Fruit fly (Drosophila melanogaster) whole organism, embryonic: ENCODE data around the gene msd1.

Experiments
- CG10654 ChIP-seq: fragments of 200-800 bp; sonication (Bioruptor generic); optimal IDR thresholded peaks from 2 replicates; lab custom pipeline; 2016; ENCODE audit warnings: missing biosample characterization, missing genetic modification characterization
- CG12299 ChIP-seq: fragments of 200-800 bp; sonication (Bioruptor generic); optimal IDR thresholded peaks from 2 replicates; lab custom pipeline; 2018; ENCODE audit warnings: missing biosample characterization, mild to moderate bottlenecking, missing genetic modification characterization
- CG13775 ChIP-seq: fragments of 200-800 bp; sonication (Bioruptor generic); optimal IDR thresholded peaks from 3 replicates; lab custom pipeline; 2017; ENCODE audit warnings: missing biosample characterization, mild to moderate bottlenecking, missing genetic modification characterization
- CG14014 ChIP-seq: fragments of 200-800 bp; sonication (Bioruptor generic); IDR thresholded peaks from 2 replicates; pipeline ENCODE4 v1.3.6; 2022; ENCODE audit warnings: missing biosample characterization, missing genetic modification characterization
- CG15514 ChIP-seq: fragments of 200-800 bp; sonication (Bioruptor generic); optimal IDR thresholded peaks from 3 replicates; lab custom pipeline; 2017; ENCODE audit warnings: missing biosample characterization, missing genetic modification characterization, mild to moderate bottlenecking, moderate library complexity, missing genetic modification reagents
- CG17186 ChIP-seq: fragments of 200-800 bp; sonication (Bioruptor generic); optimal IDR thresholded peaks from 3 replicates; lab custom pipeline; 2017; ENCODE audit warnings: missing biosample characterization, missing genetic modification reagents, missing genetic modification characterization
- CG17568 ChIP-seq: fragments of 200-800 bp; sonication (Bioruptor generic); optimal IDR thresholded peaks from 2 replicates; lab custom pipeline; 2018; ENCODE audit warnings: missing biosample characterization, mild to moderate bottlenecking, missing genetic modification characterization, moderate library complexity
- CG17912 ChIP-seq: fragments of 200-800 bp; sonication (Bioruptor generic); optimal IDR thresholded peaks from 2 replicates; lab custom pipeline; 2018; ENCODE audit warnings: missing biosample characterization, mild to moderate bottlenecking, missing genetic modification characterization
- CG18262 ChIP-seq: fragments of 200-800 bp; optimal IDR thresholded peaks from 3 replicates; lab custom pipeline; 2019; ENCODE audit warnings: missing biosample characterization, mild to moderate bottlenecking, missing genetic modification characterization, moderate library complexity
- CG30020 ChIP-seq: fragments of 200-800 bp; optimal IDR thresholded peaks from 2 replicates; lab custom pipeline; 2019; ENCODE audit warnings: missing biosample characterization, mild to moderate bottlenecking, missing genetic modification characterization, moderate library complexity
- CG31224 ChIP-seq: fragments of 200-800 bp; sonication (Bioruptor generic); IDR thresholded peaks from 2 replicates; pipeline ENCODE4 v1.3.6; 2022; ENCODE audit warnings: missing biosample characterization, missing genetic modification characterization
- CG33213 ChIP-seq: fragments of 200-800 bp; sonication (Bioruptor generic); optimal IDR thresholded peaks from 3 replicates; lab custom pipeline; 2016; ENCODE audit warnings: missing biosample characterization, missing genetic modification characterization
- CG3407 ChIP-seq: fragments of 200-800 bp; sonication (Bioruptor generic); optimal IDR thresholded peaks from 2 replicates; lab custom pipeline; 2018; ENCODE audit warnings: missing biosample characterization, mild to moderate bottlenecking, missing genetic modification characterization
- CG42726 ChIP-seq: fragments of 200-800 bp; sonication (Bioruptor generic); IDR thresholded peaks from 2 replicates; pipeline ENCODE4 v1.3.6; 2022; ENCODE audit warnings: missing biosample characterization, missing genetic modification characterization; ENCODE audit not compliant: partially characterized antibody
- CG4360 ChIP-seq: fragments of 200-800 bp; sonication (Bioruptor generic); IDR thresholded peaks from 2 replicates; pipeline ENCODE4 v1.3.6; 2022; ENCODE audit warnings: missing biosample characterization, missing genetic modification characterization
- CG5245 ChIP-seq: fragments of 200-800 bp; sonication (Bioruptor generic); optimal IDR thresholded peaks from 3 replicates; lab custom pipeline; 2016; ENCODE audit warnings: missing biosample characterization, missing genetic modification characterization
- CG5953 ChIP-seq: fragments of 200-800 bp; sonication (Bioruptor generic); IDR thresholded peaks from 2 replicates; pipeline ENCODE4 v1.3.6; 2022; ENCODE audit warnings: missing biosample characterization, missing genetic modification characterization
- CG6683 ChIP-seq: fragments of 200-800 bp; sonication (Bioruptor generic); optimal IDR thresholded peaks from 2 replicates; lab custom pipeline; 2017; ENCODE audit warnings: missing biosample characterization, mild to moderate bottlenecking, missing genetic modification characterization, missing genetic modification reagents
- CG7372 ChIP-seq: fragments of 200-800 bp; sonication (Bioruptor generic); IDR thresholded peaks from 2 replicates; pipeline ENCODE4 v1.3.6; 2022; ENCODE audit warnings: missing biosample characterization, missing genetic modification characterization
- CG8944 ChIP-seq: fragments of 200-800 bp; sonication (Bioruptor generic); optimal IDR thresholded peaks from 3 replicates; lab custom pipeline; 2016; ENCODE audit warnings: missing biosample characterization, missing genetic modification characterization
- CTCF ChIP-seq: fragments of 200-800 bp; sonication (Bioruptor generic); optimal IDR thresholded peaks from 2 replicates; lab custom pipeline; 2017; ENCODE audit warnings: missing biosample characterization, mild to moderate bottlenecking, missing genetic modification characterization, moderate library complexity
- D19A ChIP-seq: fragments of 200-800 bp; optimal IDR thresholded peaks from 3 replicates; lab custom pipeline; 2019; ENCODE audit warnings: missing biosample characterization, mild to moderate bottlenecking, missing genetic modification characterization, moderate library complexity
- Dad ChIP-seq: fragments of 200-800 bp; sonication (Bioruptor generic); optimal IDR thresholded peaks from 3 replicates; lab custom pipeline; 2016; ENCODE audit warnings: missing biosample characterization, missing genetic modification characterization
- MBD-R2 ChIP-seq: fragments of 200-800 bp; sonication (Bioruptor generic); IDR thresholded peaks from 2 replicates; pipeline ENCODE4 v1.3.6; 2022; ENCODE audit warnings: missing biosample characterization, missing genetic modification characterization
- NFAT ChIP-seq: fragments of 200-800 bp; sonication (Bioruptor generic); IDR thresholded peaks from 2 replicates; pipeline ENCODE4 v1.3.6; 2022; ENCODE audit warnings: missing biosample characterization, missing genetic modification characterization
- NK7.1 ChIP-seq: fragments of 200-800 bp; sonication (Bioruptor generic); optimal IDR thresholded peaks from 3 replicates; lab custom pipeline; 2016; ENCODE audit warnings: missing biosample characterization, missing genetic modification characterization
- NfI ChIP-seq: fragments of 200-800 bp; sonication (Bioruptor generic); optimal IDR thresholded peaks from 3 replicates; lab custom pipeline; 2018; ENCODE audit warnings: missing biosample characterization, mild to moderate bottlenecking, missing genetic modification characterization, moderate library complexity
- Opbp ChIP-seq: fragments of 200-800 bp; sonication (Bioruptor generic); IDR thresholded peaks from 3 replicates; pipeline ENCODE4 v1.3.6; 2022; ENCODE audit warnings: missing biosample characterization, missing genetic modification characterization; ENCODE audit not compliant: partially characterized antibody
- Pdp1 ChIP-seq, 2 experiments: fragments of 200-800 bp; sonication (Bioruptor generic); optimal IDR thresholded peaks; 3 replicates each; lab custom pipeline; 2016; ENCODE audit warnings: missing biosample characterization in 2 of 2, missing genetic modification characterization in 2 of 2, mild to moderate bottlenecking in 1 of 2, moderate library complexity in 1 of 2
- Spps ChIP-seq: fragments of 200-800 bp; sonication (Bioruptor generic); optimal IDR thresholded peaks from 2 replicates; lab custom pipeline; 2018; ENCODE audit warnings: missing biosample characterization, mild to moderate bottlenecking, missing genetic modification characterization
- bab2 ChIP-seq: fragments of 200-800 bp; sonication (Bioruptor generic); optimal IDR thresholded peaks from 2 replicates; lab custom pipeline; 2016; ENCODE audit warnings: missing biosample characterization, missing genetic modification characterization
- bcd ChIP-seq: fragments of 200-800 bp; sonication (Bioruptor generic); optimal IDR thresholded peaks from 2 replicates; lab custom pipeline; 2017; ENCODE audit warnings: missing biosample characterization, mild to moderate bottlenecking, missing genetic modification characterization
- cg ChIP-seq: fragments of 200-800 bp; sonication (Bioruptor generic); optimal IDR thresholded peaks from 3 replicates; lab custom pipeline; 2019; ENCODE audit warnings: missing biosample characterization, mild to moderate bottlenecking, missing genetic modification characterization, moderate library complexity
- chn ChIP-seq: fragments of 200-800 bp; sonication (Bioruptor generic); optimal IDR thresholded peaks from 2 replicates; lab custom pipeline; 2016; ENCODE audit warnings: missing biosample characterization, missing genetic modification characterization
- crp ChIP-seq, 2 experiments: fragments of 200-800 bp; sonication (Bioruptor generic); optimal IDR thresholded peaks; 2 replicates in 1 of 2; 3 replicates in 1 of 2; lab custom pipeline; 2017; ENCODE audit warnings: missing biosample characterization in 2 of 2, missing genetic modification characterization in 2 of 2, mild to moderate bottlenecking in 1 of 2, moderate library complexity in 1 of 2
- dimm ChIP-seq: fragments of 200-800 bp; sonication (Bioruptor generic); IDR thresholded peaks from 2 replicates; pipeline ENCODE4 v1.3.6; 2022; ENCODE audit warnings: missing biosample characterization, missing genetic modification characterization
- exex ChIP-seq: fragments of 200-800 bp; sonication (Bioruptor generic); optimal IDR thresholded peaks from 4 replicates; lab custom pipeline; 2018; ENCODE audit warnings: missing biosample characterization, mild to moderate bottlenecking, missing genetic modification characterization, moderate library complexity
- her ChIP-seq: fragments of 200-800 bp; sonication (Bioruptor generic); optimal IDR thresholded peaks from 2 replicates; lab custom pipeline; 2016; ENCODE audit warnings: missing biosample characterization, missing genetic modification characterization
- jigr1 ChIP-seq: fragments of 200-800 bp; sonication (Bioruptor generic); IDR thresholded peaks from 3 replicates; pipeline ENCODE4 v1.3.6; 2022; ENCODE audit warnings: missing biosample characterization, missing genetic modification characterization
- ken ChIP-seq: fragments of 200-800 bp; sonication (Bioruptor generic); IDR thresholded peaks from 3 replicates; pipeline ENCODE4 v1.3.6; 2022; ENCODE audit warnings: missing biosample characterization, missing genetic modification characterization
- lola ChIP-seq, 3 experiments: fragments of >200 bp in 2 of 3; fragments of 200-800 bp in 1 of 3; sonication (Bioruptor generic) in 1 of 3; optimal IDR thresholded peaks; 2 replicates each; lab custom pipeline; 2017 to 2019; ENCODE audit warnings: missing biosample characterization in 3 of 3, missing genetic modification characterization in 3 of 3, mild to moderate bottlenecking in 1 of 3, moderate library complexity in 1 of 3
- mirr ChIP-seq: fragments of 200-800 bp; sonication (Bioruptor generic); optimal IDR thresholded peaks from 3 replicates; lab custom pipeline; 2018; ENCODE audit warnings: missing biosample characterization, mild to moderate bottlenecking, missing genetic modification characterization
- nerfin-2 ChIP-seq: fragments of 200-800 bp; sonication (Bioruptor generic); IDR thresholded peaks from 2 replicates; pipeline ENCODE4 v1.3.6; 2022; ENCODE audit warnings: missing biosample characterization, missing genetic modification characterization; ENCODE audit not compliant: partially characterized antibody
- pita ChIP-seq: fragments of 200-800 bp; sonication (Bioruptor generic); optimal IDR thresholded peaks from 2 replicates; lab custom pipeline; 2017; ENCODE audit warnings: missing biosample characterization, mild to moderate bottlenecking, missing genetic modification characterization
- pros ChIP-seq: fragments of 200-800 bp; sonication (Bioruptor generic); optimal IDR thresholded peaks from 3 replicates; lab custom pipeline; 2019; ENCODE audit warnings: missing biosample characterization, mild to moderate bottlenecking, missing genetic modification characterization, moderate library complexity
- sim ChIP-seq: fragments of 200-800 bp; sonication (Bioruptor generic); IDR thresholded peaks from 2 replicates; pipeline ENCODE4 v1.3.6; 2022; ENCODE audit warnings: missing biosample characterization, missing genetic modification characterization
- slbo ChIP-seq: fragments of 200-800 bp; sonication (Bioruptor generic); IDR thresholded peaks from 2 replicates; pipeline ENCODE4 v1.3.6; 2022; ENCODE audit warnings: missing biosample characterization, missing genetic modification characterization
- tio ChIP-seq: fragments of 200-800 bp; sonication (Bioruptor generic); optimal IDR thresholded peaks from 2 replicates; lab custom pipeline; 2017; ENCODE audit warnings: missing biosample characterization, missing genetic modification characterization, inconsistent platforms
- twi ChIP-seq: fragments of 200-800 bp; optimal IDR thresholded peaks from 2 replicates; lab custom pipeline; 2019; ENCODE audit warnings: missing biosample characterization, mild to moderate bottlenecking, missing genetic modification characterization, moderate library complexity
- wek ChIP-seq: fragments of 200-800 bp; sonication (Bioruptor generic); optimal IDR thresholded peaks from 3 replicates; lab custom pipeline; 2018; ENCODE audit warnings: missing biosample characterization, mild to moderate bottlenecking, missing genetic modification characterization, moderate library complexity
- wor ChIP-seq: fragments of 200-800 bp; sonication (Bioruptor generic); IDR thresholded peaks from 2 replicates; pipeline ENCODE4 v1.3.6; 2022; ENCODE audit warnings: missing biosample characterization, missing genetic modification characterization

The msd1 gene

DNA sequence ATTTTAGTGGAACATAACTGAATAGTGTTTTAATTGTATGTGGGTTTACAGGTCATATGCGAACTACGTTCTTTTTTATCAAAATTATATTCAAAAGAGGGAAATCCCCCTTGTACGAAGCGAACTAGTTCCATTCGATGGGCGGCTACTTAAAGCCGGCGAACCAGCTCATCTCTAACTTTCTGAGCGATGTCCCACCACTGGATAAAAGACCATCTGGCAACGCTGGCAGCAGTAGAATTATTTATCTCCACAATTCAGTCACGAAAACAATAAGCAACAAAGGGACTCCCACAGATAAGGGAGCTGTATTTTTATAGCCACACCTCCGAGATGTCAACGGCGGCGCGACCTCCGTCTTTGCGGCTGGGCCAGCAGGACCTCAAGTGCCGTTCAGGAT, 35.9 kb upstream of the msd1 start, which contains the start of gene Rabex-5 (continued):
- peak; percentile 44; the same call in 1 of the 2 replicates for TF ChIP-seq NFAT
- TF ChIP-seq dimm (GFP tag; lab: Robert Waterston, UW), result no peak
- no peak for TF ChIP-seq CG14014
- no peak for TF ChIP-seq CG31224 (GFP tag; lab: Robert Waterston, UW)
- TF ChIP-seq CG10654 (GFP tag; lab: Kevin White, UChicago), result peak; percentile 31
- no peak for TF ChIP-seq CG3407 (GFP tag; lab: Kevin White, UChicago)
- TF ChIP-seq CG13775 (GFP tag; lab: Kevin White, UChicago), result no peak
- TF ChIP-seq CG17912, result peak; percentile 39
- TF ChIP-seq exex (tag; lab: Kevin White, UChicago), result no peak
- 0 out of 2 replicates have a peak, but pooled peaks have one; percentile 13 for TF ChIP-seq CG7372
- no peak for TF ChIP-seq lola (GFP tag; optimal IDR thresholded peaks at IDR 0.05; lab: Kevin White, UChicago)
- peak; percentile 68 for TF ChIP-seq nerfin-2 (GFP tag; lab: Robert Waterston, UW)
- TF ChIP-seq MBD-R2 (GFP tag; lab: Robert Waterston, UW), result peak; percentile 97
- peak; percentile 87 for TF ChIP-seq CG42726 (GFP tag; lab: Robert Waterston, UW)
- peak; percentile 71; the same call in 1 of the 2 replicates for TF ChIP-seq slbo (GFP tag; lab: Robert Waterston, UW)
- no peak for TF ChIP-seq wek (GFP tag; lab: Kevin White, UChicago)
- no peak for TF ChIP-seq D19A (tag; lab: Kevin White, UChicago)
- no peak for TF ChIP-seq bab2 (GFP tag; lab: Kevin White, UChicago)
- TF ChIP-seq NK7.1, result peak; percentile 9
- TF ChIP-seq CG30020 (tag; lab: Kevin White, UChicago), result no peak
- TF ChIP-seq CG12299 (tag; lab: Kevin White, UChicago), result no peak
- no peak for TF ChIP-seq ken
- peak; percentile 93 for TF ChIP-seq CG33213
- no peak for TF ChIP-seq CG6683 (GFP tag; lab: Kevin White, UChicago)
- no peak for TF ChIP-seq wor (GFP tag; lab: Robert Waterston, UW)
- no peak for TF ChIP-seq CG5953 (GFP tag; lab: Robert Waterston, UW)
- TF ChIP-seq CG8944 (GFP tag; lab: Kevin White, UChicago), result peak; percentile 45
- TF ChIP-seq pita (GFP tag; lab: Kevin White, UChicago), result no peak
- TF ChIP-seq CG5245, result no peak
- TF ChIP-seq NfI, result peak; percentile 29
- TF ChIP-seq CG17186 (GFP tag; lab: Kevin White, UChicago), result peak; percentile 46
- peak; percentile 19 for TF ChIP-seq CG18262 (tag; lab: Kevin White, UChicago)
- no peak for TF ChIP-seq pros (GFP tag; lab: Kevin White, UChicago)
- TF ChIP-seq CG4360 (GFP tag; lab: Robert Waterston, UW), result no peak
- TF ChIP-seq tio (GFP tag; lab: Kevin White, UChicago), result no peak
- TF ChIP-seq Spps (tag; lab: Kevin White, UChicago), result no peak
- no peak for TF ChIP-seq jigr1 (GFP tag; lab: Robert Waterston, UW)
- no peak for TF ChIP-seq crp (GFP tag; optimal IDR thresholded peaks at IDR 0.05; lab: Kevin White, UChicago)
- TF ChIP-seq Dad (GFP tag; lab: Kevin White, UChicago), result no peak
- TF ChIP-seq CG17568, result no peak
- TF ChIP-seq bcd (GFP tag; lab: Kevin White, UChicago), result peak; percentile 1
- TF ChIP-seq Opbp (GFP tag; lab: Robert Waterston, UW), result peak; percentile 89
- peak in 1 of 2 experiments; percentile 24 for TF ChIP-seq Pdp1 (GFP tag; optimal IDR thresholded peaks at IDR 0.05; lab: Kevin White, UChicago)
- TF ChIP-seq her, result peak; percentile 65
- TF ChIP-seq chn (GFP tag; lab: Kevin White, UChicago), result peak; percentile 37
- peak; percentile 36 for TF ChIP-seq twi (tag; lab: Kevin White, UChicago)
- no peak for TF ChIP-seq cg (GFP tag; lab: Kevin White, UChicago)
- TF ChIP-seq CG15514 (GFP tag; lab: Kevin White, UChicago), result peak; percentile 100
- no peak for TF ChIP-seq mirr (GFP tag; lab: Kevin White, UChicago)
- no peak for TF ChIP-seq sim (GFP tag; lab: Robert Waterston, UW)
- no peak for TF ChIP-seq CTCF
